Worm (Caenorhabditis elegans): ENCODE measurements around the gene C34D4.3.
A peak's percentile ranks its signal among the peaks of the same experiment; 100 is the strongest.

- TF ChIP-seq ceh-43 (GFP tag; optimal IDR thresholded peaks at IDR 0.05) (peak; percentile 19), nhr-76 (tag; optimal IDR thresholded peaks at IDR 0.05) (no peak), mab-5 (tag; optimal IDR thresholded peaks at IDR 0.05) (no peak), elt-3 (tag; optimal IDR thresholded peaks at IDR 0.05) (no peak), pha-4 (tag; optimal IDR thresholded peaks at IDR 0.05) (no peak), nhr-12 (tag; optimal IDR thresholded peaks at IDR 0.05) (no peak), lsy-2 (tag; optimal IDR thresholded peaks at IDR 0.05) (peak; percentile 1), tbx-8 (GFP tag; optimal IDR thresholded peaks at IDR 0.05) (no peak)
Measured at ce11 chrIV:7156356-7156755, 2.9 kb downstream of the C34D4.3 start, which contains the start of gene maph-9.
